Fruit fly (Drosophila melanogaster) Kc167 (cell line): ENCODE results near the gene CG1847.

Experiments used
- Myc ChIP-seq: fragments of >200 bp; optimal IDR thresholded peaks from 2 replicates; lab custom pipeline; 2017; ENCODE audit warnings: missing external identifiers
- Sin3A ChIP-seq: fragments of >200 bp; optimal IDR thresholded peaks from 2 replicates; lab custom pipeline; 2018; ENCODE audit warnings: missing external identifiers
- h ChIP-seq: fragments of >200 bp; optimal IDR thresholded peaks from 3 replicates; lab custom pipeline; 2018; ENCODE audit warnings: missing external identifiers
- insv ChIP-seq: fragments of >200 bp; optimal IDR thresholded peaks from 3 replicates; lab custom pipeline; 2018; ENCODE audit warnings: missing external identifiers
- psq ChIP-seq: fragments of >200 bp; optimal IDR thresholded peaks from 2 replicates; lab custom pipeline; 2017; ENCODE audit warnings: missing external identifiers
- ttk ChIP-seq: sonication (Bioruptor generic); optimal IDR thresholded peaks from 2 replicates; lab custom pipeline; 2017; ENCODE audit warnings: missing external identifiers

- TF ChIP-seq psq (lab: Kevin White, UChicago) (no peak), Myc (no peak), insv (lab: Kevin White, UChicago) (no peak), h (no peak), ttk (lab: Kevin White, UChicago) (no peak), Sin3A (lab: Kevin White, UChicago) (no peak)
These were observed 6.3 kb downstream of the CG1847 start for dm6 chrX:11875146-11875830.
